Fruit fly (Drosophila melanogaster): ENCODE results near the gene CG8379.

CG8379 gene

DNA sequence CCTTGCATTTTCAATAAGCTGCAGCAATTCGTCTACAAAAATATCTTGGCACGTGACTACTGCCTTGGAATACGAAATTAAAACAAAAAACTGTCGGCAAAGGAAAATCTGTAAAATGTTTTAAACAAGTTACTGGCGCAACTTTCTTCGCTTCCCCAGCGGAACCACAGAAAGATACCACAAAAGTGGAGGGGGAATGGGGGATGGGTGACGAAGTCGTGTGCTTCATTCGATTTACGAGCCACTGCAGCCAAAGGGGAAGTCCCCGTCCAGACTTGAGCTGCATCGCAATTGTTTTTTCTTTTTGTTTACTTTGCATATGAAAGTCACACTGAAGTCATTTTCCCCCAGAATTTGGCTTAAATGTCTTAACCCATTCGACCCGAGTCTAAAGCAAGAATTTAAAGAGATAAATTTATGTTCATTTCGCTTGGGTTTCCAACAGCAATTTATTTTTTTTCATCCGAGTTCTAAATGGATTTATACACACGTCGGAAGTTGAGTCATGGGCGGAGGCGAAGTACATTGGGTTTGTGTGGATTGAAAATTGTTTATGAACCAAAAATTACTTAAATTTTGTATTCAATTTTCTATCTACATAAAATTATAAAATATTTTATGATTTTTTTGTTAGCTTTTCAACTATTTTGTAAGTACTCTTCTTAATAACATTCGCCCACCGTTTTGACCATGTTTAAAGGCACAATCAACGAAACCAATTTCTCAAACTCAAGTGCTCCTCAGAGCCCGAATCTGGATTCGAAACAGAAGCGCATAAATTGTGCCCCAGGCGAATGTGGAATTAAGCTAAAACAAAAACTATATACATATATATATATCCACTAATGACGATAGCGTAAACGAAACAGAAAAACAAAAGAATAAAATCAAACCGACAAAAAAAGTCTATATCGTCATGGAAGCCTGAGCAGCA lies 36.2 kb downstream of the CG8379 start:
- TF ChIP-seq Snoo (tag; optimal IDR thresholded peaks at IDR 0.05) = no peak
- no peak for TF ChIP-seq rn (GFP tag; IDR thresholded peaks at IDR 0.05)
- no peak for TF ChIP-seq CG12605 (GFP tag; IDR thresholded peaks at IDR 0.05)
- TF ChIP-seq CG17806 (tag; optimal IDR thresholded peaks at IDR 0.05) = no peak
- TF ChIP-seq Pif1A (GFP tag; optimal IDR thresholded peaks at IDR 0.05) = peak; percentile 11
- peak; percentile 9; the same call in 1 of the 3 replicates for TF ChIP-seq fd96Ca (GFP tag; IDR thresholded peaks at IDR 0.05)

- TF ChIP-seq Pif1A (GFP tag; optimal IDR thresholded peaks at IDR 0.05) (no peak), CG17806 (tag; optimal IDR thresholded peaks at IDR 0.05) (no peak), Snoo (tag; optimal IDR thresholded peaks at IDR 0.05) (no peak), CG34367 (tag; optimal IDR thresholded peaks at IDR 0.05) (no peak), CG32121 (GFP tag; IDR thresholded peaks at IDR 0.05) (no peak), CG4496 (GFP tag; IDR thresholded peaks at IDR 0.05) (no peak), CG13204 (GFP tag; optimal IDR thresholded peaks at IDR 0.05) (no peak), CG12605 (GFP tag; IDR thresholded peaks at IDR 0.05) (no peak), rn (GFP tag; IDR thresholded peaks at IDR 0.05) (no peak)
These were observed 37.5 kb downstream of the CG8379 start for dm6 chr3R:8861671-8862070.

DNA sequence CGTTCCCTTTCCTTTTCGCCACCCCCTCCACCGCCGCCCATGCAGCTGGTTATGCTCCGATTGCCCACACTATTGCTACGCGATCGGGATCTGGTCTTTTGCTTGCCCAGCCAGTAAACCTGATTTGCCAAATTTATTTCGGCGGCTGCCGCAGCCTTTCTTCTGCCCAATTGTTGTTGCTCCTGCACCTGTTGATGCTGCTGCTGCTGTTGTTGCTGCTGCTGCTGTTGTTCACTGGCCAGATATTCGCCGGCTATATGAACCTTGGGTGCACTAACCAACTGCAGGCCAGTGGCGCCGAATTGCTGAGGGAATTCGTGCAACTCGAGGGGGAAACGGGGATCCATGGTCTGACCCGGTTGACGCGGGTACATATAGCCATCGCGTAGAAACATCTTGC lies 38.0 kb downstream of the CG8379 start:
- no peak for TF ChIP-seq CG4496 (GFP tag; IDR thresholded peaks at IDR 0.05)
- no peak for TF ChIP-seq Pif1B (GFP tag; optimal IDR thresholded peaks at IDR 0.05)
- no peak for TF ChIP-seq rn (GFP tag; IDR thresholded peaks at IDR 0.05)
- no peak for TF ChIP-seq Snoo (tag; optimal IDR thresholded peaks at IDR 0.05)

dm6 chr3R:8862662-8863082 lies 38.5 kb downstream of the CG8379 start:
- no peak for TF ChIP-seq CG14655 (GFP tag; optimal IDR thresholded peaks at IDR 0.05)
- TF ChIP-seq CG34367 (tag; optimal IDR thresholded peaks at IDR 0.05) = no peak
- TF ChIP-seq CG8159 (tag; optimal IDR thresholded peaks at IDR 0.05) = no peak

dm6 chr3R:8863094-8863865 lies 39.1 kb downstream of the CG8379 start:
- peak; percentile 87 for TF ChIP-seq D1 (tag; optimal IDR thresholded peaks at IDR 0.05)
- TF ChIP-seq CG8159 (tag; optimal IDR thresholded peaks at IDR 0.05) = peak; percentile 19
- no peak for TF ChIP-seq CG15710 (tag; optimal IDR thresholded peaks at IDR 0.05)
- peak; percentile 25 for TF ChIP-seq CG34367 (tag; optimal IDR thresholded peaks at IDR 0.05)
- peak; percentile 6 for TF ChIP-seq CG9948 (tag; optimal IDR thresholded peaks at IDR 0.05)
- peak; percentile 40 for TF ChIP-seq CG14655 (GFP tag; optimal IDR thresholded peaks at IDR 0.05)
- no peak for TF ChIP-seq Pif1B (GFP tag; optimal IDR thresholded peaks at IDR 0.05)

DNA sequence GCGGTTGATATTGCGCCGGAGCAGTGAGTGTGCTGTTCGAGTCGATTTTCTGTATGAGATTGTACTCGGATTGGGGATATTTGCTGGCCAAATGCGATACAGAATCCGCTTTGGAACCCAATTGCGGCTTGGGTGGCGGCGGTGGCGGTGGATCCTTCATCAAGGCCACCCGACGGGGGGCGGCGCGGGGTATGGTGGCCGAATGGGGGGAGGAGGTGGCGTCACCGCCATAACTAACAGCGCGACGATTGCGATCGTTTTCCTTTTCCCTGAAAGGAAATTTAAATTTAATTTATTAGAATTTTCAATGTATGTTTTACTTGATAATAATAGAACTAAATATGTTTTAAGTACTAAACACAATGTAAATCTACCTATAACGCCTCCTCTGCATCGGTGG lies 40.8 kb downstream of the CG8379 start:
- TF ChIP-seq CG34367 (tag; optimal IDR thresholded peaks at IDR 0.05) (no peak), CG15710 (tag; optimal IDR thresholded peaks at IDR 0.05) (no peak), CG8159 (tag; optimal IDR thresholded peaks at IDR 0.05) (no peak), CG12605 (GFP tag; IDR thresholded peaks at IDR 0.05) (no peak), Ets98B (GFP tag; IDR thresholded peaks at IDR 0.05) (no peak), fd96Ca (GFP tag; IDR thresholded peaks at IDR 0.05) (no peak), CG14655 (GFP tag; optimal IDR thresholded peaks at IDR 0.05) (no peak), CG10348 (GFP tag; IDR thresholded peaks at IDR 0.05) (no peak), CG8301 (tag; optimal IDR thresholded peaks at IDR 0.05) (no peak), EcR (GFP tag; optimal IDR thresholded peaks at IDR 0.05) (no peak), Pif1A (GFP tag; optimal IDR thresholded peaks at IDR 0.05) (no peak), Pif1B (GFP tag; optimal IDR thresholded peaks at IDR 0.05) (no peak), CG9948 (tag; optimal IDR thresholded peaks at IDR 0.05) (no peak), CG17806 (tag; optimal IDR thresholded peaks at IDR 0.05) (no peak)

- TF ChIP-seq CG9948 (tag; optimal IDR thresholded peaks at IDR 0.05) (peak; percentile 32), Ets98B (GFP tag; IDR thresholded peaks at IDR 0.05) (no peak), CG13204 (GFP tag; optimal IDR thresholded peaks at IDR 0.05) (no peak), CG15710 (tag; optimal IDR thresholded peaks at IDR 0.05) (peak; percentile 26), Pif1A (GFP tag; optimal IDR thresholded peaks at IDR 0.05) (no peak), fd96Ca (GFP tag; IDR thresholded peaks at IDR 0.05) (no peak), CG34367 (tag; optimal IDR thresholded peaks at IDR 0.05) (no peak), Pif1B (GFP tag; optimal IDR thresholded peaks at IDR 0.05) (no peak), CG14655 (GFP tag; optimal IDR thresholded peaks at IDR 0.05) (peak; percentile 58), EcR (GFP tag; optimal IDR thresholded peaks at IDR 0.05) (no peak), Snoo (tag; optimal IDR thresholded peaks at IDR 0.05) (no peak), CG12605 (GFP tag; IDR thresholded peaks at IDR 0.05) (no peak), CG4496 (GFP tag; IDR thresholded peaks at IDR 0.05) (no peak), gl (tag; optimal IDR thresholded peaks at IDR 0.05) (no peak), CG10348 (GFP tag; IDR thresholded peaks at IDR 0.05) (no peak), CG17806 (tag; optimal IDR thresholded peaks at IDR 0.05) (no peak), D1 (tag; optimal IDR thresholded peaks at IDR 0.05) (peak; percentile 35), rn (GFP tag; IDR thresholded peaks at IDR 0.05) (no peak), CG8301 (tag; optimal IDR thresholded peaks at IDR 0.05) (peak; percentile 24), CG8159 (tag; optimal IDR thresholded peaks at IDR 0.05) (peak; percentile 47), CG32121 (GFP tag; IDR thresholded peaks at IDR 0.05) (peak; percentile 15; the same call in 1 of the 2 replicates)
These were observed 43.3 kb downstream of the CG8379 start for dm6 chr3R:8867325-8868104.

All from whole organism, pupa.